Worm (Caenorhabditis elegans): ENCODE results near the gene Y69A2AR.32.

The Y69A2AR.32 gene

DNA sequence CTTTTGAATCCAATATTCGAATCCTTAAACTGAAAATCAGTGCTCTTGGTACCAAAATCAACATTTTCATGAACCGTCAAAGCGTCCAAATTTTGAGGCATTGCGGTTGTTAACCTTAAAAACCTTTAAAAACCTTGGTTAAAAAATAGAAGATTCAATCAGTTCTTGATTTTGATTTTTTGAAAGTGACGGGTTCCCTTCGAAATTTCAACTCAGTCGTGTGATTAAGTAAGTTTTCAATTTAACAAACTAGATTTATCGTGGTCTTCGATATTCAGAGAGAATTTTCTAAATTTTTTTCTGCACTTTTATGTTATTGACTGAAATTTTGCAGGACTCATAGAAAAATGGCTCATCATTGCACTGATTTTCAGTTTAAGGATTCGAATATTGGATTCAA is 42.0 kb upstream of the Y69A2AR.32 start, which contains the start of the genes Y69A2AR.25 and Y69A2AR.12:
TSS of gene Y69A2AR.25 (minus strand) at position 101 of the 400 bp plus-strand sequence.
TSS of gene Y69A2AR.12 (plus strand) at position 348 of the 400 bp plus-strand sequence.
- TF ChIP-seq nhr-48 (tag; optimal IDR thresholded peaks at IDR 0.05) = no peak
- TF ChIP-seq nhr-102 (tag; optimal IDR thresholded peaks at IDR 0.05) = no peak
- no peak for TF ChIP-seq zag-1 (tag; optimal IDR thresholded peaks at IDR 0.05)
- no peak for TF ChIP-seq nhr-10 (tag; optimal IDR thresholded peaks at IDR 0.05)
- no peak for TF ChIP-seq ceh-32 (tag; optimal IDR thresholded peaks at IDR 0.05; ENCODE audit: poor library complexity)
- TF ChIP-seq hlh-30 (tag; optimal IDR thresholded peaks at IDR 0.05; ENCODE audit: insufficient read depth) = no peak
- no peak for TF ChIP-seq nhr-11 (tag; optimal IDR thresholded peaks at IDR 0.05)
- no peak for TF ChIP-seq T20F7.1 (GFP tag; optimal IDR thresholded peaks at IDR 0.05)
- no peak for TF ChIP-seq dve-1 (tag; optimal IDR thresholded peaks at IDR 0.05; ENCODE audit: insufficient read depth)
- TF ChIP-seq Y75B8A.6 (GFP tag; IDR thresholded peaks at IDR 0.05) = no peak
- TF ChIP-seq ceh-44 (GFP tag; IDR thresholded peaks at IDR 0.05) = no peak
- TF ChIP-seq cey-2 (tag; optimal IDR thresholded peaks at IDR 0.05; ENCODE audit: borderline replicate concordance, insufficient read depth) = no peak
- TF ChIP-seq F49E8.2 (tag; optimal IDR thresholded peaks at IDR 0.05; ENCODE audit: borderline replicate concordance) = no peak

DNA sequence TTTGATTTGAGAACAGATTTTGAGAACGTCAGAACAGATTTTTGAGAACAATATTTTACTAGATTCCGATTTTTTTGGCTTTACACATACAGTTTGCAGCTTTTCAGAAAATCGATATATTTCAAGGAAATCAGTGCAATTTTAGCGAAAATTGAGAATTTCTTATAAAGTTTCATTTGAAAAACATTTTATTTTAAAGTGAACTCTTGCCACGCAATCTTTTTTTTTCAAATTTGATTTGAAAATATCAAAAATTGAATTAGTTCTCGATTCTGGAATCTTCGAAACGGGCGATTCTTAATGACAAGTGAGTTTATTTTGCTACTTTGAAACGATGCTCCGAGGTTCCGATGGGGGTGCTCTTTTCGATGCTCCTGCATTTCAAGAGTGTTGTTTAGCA is 38.1 kb upstream of the Y69A2AR.32 start, which contains the start of gene Y69A2AR.51:
TSS of gene Y69A2AR.51 (plus strand) at position 301 of the 400 bp plus-strand sequence.
- TF ChIP-seq ctbp-1 (GFP tag; IDR thresholded peaks at IDR 0.05) (no peak), dpl-1 (GFP tag; optimal IDR thresholded peaks at IDR 0.05) (no peak), nhr-237 (tag; optimal IDR thresholded peaks at IDR 0.05) (no peak), hlh-11 (tag; optimal IDR thresholded peaks at IDR 0.05) (no peak), snpc-4 (tag; optimal IDR thresholded peaks at IDR 0.05) (no peak), ceh-62 (tag; optimal IDR thresholded peaks at IDR 0.05) (no peak), saeg-2 (GFP tag; IDR thresholded peaks at IDR 0.05) (no peak), F26F4.8 (GFP tag; conservative IDR thresholded peaks at IDR 0.05) (no peak), ceh-20 (GFP tag; IDR thresholded peaks at IDR 0.05) (no peak), ZK337.2 (GFP tag; IDR thresholded peaks at IDR 0.05) (no peak), fkh-10 (GFP tag; optimal IDR thresholded peaks at IDR 0.05) (no peak)

ce11 chrIV:2573122-2573521 is 37.1 kb upstream of the Y69A2AR.32 start:
- TF ChIP-seq cey-2 (tag; optimal IDR thresholded peaks at IDR 0.05; ENCODE audit: borderline replicate concordance, insufficient read depth) = no peak
- no peak for TF ChIP-seq F10B5.3 (tag; optimal IDR thresholded peaks at IDR 0.05)
- 0 out of 2 replicates have a peak, but pooled peaks have one; percentile 53 for TF ChIP-seq saeg-2 (GFP tag; IDR thresholded peaks at IDR 0.05)
- TF ChIP-seq daf-12 (tag; optimal IDR thresholded peaks at IDR 0.05) = no peak
- TF ChIP-seq dmd-8 (GFP tag; IDR thresholded peaks at IDR 0.05) = 0 out of 2 replicates have a peak, but pooled peaks have one; percentile 31
- no peak for TF ChIP-seq dmd-9 (GFP tag; IDR thresholded peaks at IDR 0.05)
- TF ChIP-seq set-16 (GFP tag; IDR thresholded peaks at IDR 0.05) = peak; percentile 91
- peak; percentile 29; the same call in 1 of the 2 replicates for TF ChIP-seq pha-4 (GFP tag; IDR thresholded peaks at IDR 0.05)
- no peak for TF ChIP-seq pha-4 (tag; optimal IDR thresholded peaks at IDR 0.05)
- peak; percentile 48; the same call in 1 of the 2 replicates for TF ChIP-seq egl-43 (GFP tag; IDR thresholded peaks at IDR 0.05)
- 0 out of 2 replicates have a peak, but pooled peaks have one; percentile 10 for TF ChIP-seq nhr-42 (GFP tag; IDR thresholded peaks at IDR 0.05)
- TF ChIP-seq aha-1 (tag) = peak; percentile 62

ce11 chrIV:2581483-2581882 is 28.8 kb upstream of the Y69A2AR.32 start, which contains the start of gene nhr-242:
Gene nhr-242 (minus strand): TSS chrIV:2581583.
- TF ChIP-seq nhr-237 (tag; optimal IDR thresholded peaks at IDR 0.05) (no peak), madf-5 (GFP tag; IDR thresholded peaks at IDR 0.05) (no peak), Y5F2A.4 (GFP tag; optimal IDR thresholded peaks at IDR 0.05) (no peak), dmd-8 (GFP tag; IDR thresholded peaks at IDR 0.05) (no peak), ceh-32 (tag; optimal IDR thresholded peaks at IDR 0.05; ENCODE audit: poor library complexity) (no peak), T20F7.1 (GFP tag; optimal IDR thresholded peaks at IDR 0.05) (no peak), aly-2 (tag; optimal IDR thresholded peaks at IDR 0.05) (no peak), ZK546.5 (tag; optimal IDR thresholded peaks at IDR 0.05) (no peak), set-16 (GFP tag; IDR thresholded peaks at IDR 0.05) (no peak), madf-9 (GFP tag; conservative IDR thresholded peaks at IDR 0.05) (no peak), ztf-11 (tag; optimal IDR thresholded peaks at IDR 0.05) (no peak), unc-130 (GFP tag; optimal IDR thresholded peaks at IDR 0.05) (no peak), mdl-1 (tag; optimal IDR thresholded peaks at IDR 0.05) (no peak), daf-12 (tag; optimal IDR thresholded peaks at IDR 0.05) (no peak), nhr-48 (tag; optimal IDR thresholded peaks at IDR 0.05) (no peak), ceh-82 (tag; optimal IDR thresholded peaks at IDR 0.05) (no peak)
